Worm (Caenorhabditis elegans) whole organism, L1 larva: Measurements from ENCODE around the gene F46H5.4.

ENCODE experiments used
- C04F5.9 ChIP-seq: sonication (generic microtip); optimal IDR thresholded peaks from 2 replicates; lab custom pipeline; 2016; ENCODE audit warnings: missing genetic modification characterization, missing compliant biosample characterization
- C34B4.2 ChIP-seq: sonication (generic microtip); optimal IDR thresholded peaks from 2 replicates; lab custom pipeline; 2017; ENCODE audit warnings: mild to moderate bottlenecking, missing genetic modification characterization, missing compliant biosample characterization
- aha-1 ChIP-seq: fragments of 150-350 bp; optimal IDR thresholded peaks from 2 replicates; lab custom pipeline; 2014; ENCODE audit warnings: missing biosample characterization, missing genetic modification characterization
- alr-1 ChIP-seq: fragments of 200-800 bp; sonication (Bioruptor generic); optimal IDR thresholded peaks from 2 replicates; lab custom pipeline; 2018; ENCODE audit warnings: borderline replicate concordance, mild to moderate bottlenecking, missing genetic modification characterization, missing compliant biosample characterization
- aly-2 ChIP-seq: fragments of 150-350 bp; optimal IDR thresholded peaks from 2 replicates; lab custom pipeline; 2014; ENCODE audit warnings: missing biosample characterization, missing genetic modification characterization
- ama-1 ChIP-seq: fragments of 150-350 bp; optimal IDR thresholded peaks from 2 replicates; lab custom pipeline; 2014
- blmp-1 ChIP-seq: fragments of 150-350 bp; optimal IDR thresholded peaks from 2 replicates; lab custom pipeline; 2014; ENCODE audit warnings: missing biosample characterization, missing genetic modification characterization
- ceh-82 ChIP-seq, 3 experiments: fragments of 150-350 bp in 1 of 3; sonication (generic microtip) in 2 of 3; optimal IDR thresholded peaks; 2 replicates each; lab custom pipeline; 2014 to 2017; ENCODE audit warnings: missing biosample characterization in 3 of 3, missing genetic modification characterization in 3 of 3
- ceh-90 ChIP-seq: sonication (generic microtip); optimal IDR thresholded peaks from 2 replicates; lab custom pipeline; 2016; ENCODE audit warnings: missing genetic modification characterization, missing compliant biosample characterization
- dpl-1 ChIP-seq, 3 experiments: fragments of 150-350 bp in 2 of 3; sonication (generic microtip) in 1 of 3; optimal IDR thresholded peaks; 2 replicates each; lab custom pipeline; 2014 to 2017; ENCODE audit warnings: missing biosample characterization in 3 of 3, missing genetic modification characterization in 3 of 3, missing genetic modification reagents in 3 of 3
- elt-3 ChIP-seq, 6 experiments: fragments of 150-350 bp in 1 of 6; sonication (generic microtip); optimal IDR thresholded peaks; 2 replicates each; lab custom pipeline; 2017 to 2018; ENCODE audit warnings: missing biosample characterization in 6 of 6, missing genetic modification characterization in 6 of 6, inconsistent platforms in 1 of 6
- ets-5 ChIP-seq: fragments of 200-800 bp; sonication (Bioruptor generic); IDR thresholded peaks from 2 replicates; pipeline ENCODE4 v1.3.6; 2022; ENCODE audit warnings: missing genetic modification characterization, missing compliant biosample characterization
- fkh-10 ChIP-seq: sonication (generic microtip); optimal IDR thresholded peaks from 2 replicates; lab custom pipeline; 2017; ENCODE audit warnings: missing biosample characterization, missing genetic modification reagents, missing genetic modification characterization
- fkh-4 ChIP-seq: sonication (generic microtip); optimal IDR thresholded peaks from 2 replicates; lab custom pipeline; 2016; ENCODE audit warnings: missing compliant biosample characterization, missing genetic modification characterization, borderline replicate concordance
- fkh-8 ChIP-seq: sonication (generic microtip); optimal IDR thresholded peaks from 2 replicates; lab custom pipeline; 2016; ENCODE audit warnings: mild to moderate bottlenecking, missing genetic modification characterization, missing compliant biosample characterization
- grh-1 ChIP-seq: fragments of 200-800 bp; sonication (Bioruptor generic); IDR thresholded peaks from 2 replicates; pipeline ENCODE4 v1.3.6; 2022; ENCODE audit warnings: missing genetic modification reagents, missing genetic modification characterization, missing compliant biosample characterization
- hlh-4 ChIP-seq: sonication (generic microtip); optimal IDR thresholded peaks from 2 replicates; lab custom pipeline; 2016; ENCODE audit warnings: mild to moderate bottlenecking, missing genetic modification characterization, missing compliant biosample characterization
- irx-1 ChIP-seq: sonication (generic microtip); optimal IDR thresholded peaks from 2 replicates; lab custom pipeline; 2016; ENCODE audit warnings: missing genetic modification characterization, missing compliant biosample characterization
- lin-13 ChIP-seq: fragments of 150-350 bp; optimal IDR thresholded peaks from 2 replicates; lab custom pipeline; 2014; ENCODE audit warnings: missing biosample characterization, missing genetic modification reagents, missing genetic modification characterization
- lin-15B ChIP-seq: fragments of 150-350 bp; sonication (generic microtip); optimal IDR thresholded peaks from 3 replicates; lab custom pipeline; 2014; ENCODE audit warnings: missing biosample characterization, missing genetic modification characterization
- lin-39 ChIP-seq: fragments of 150-350 bp; optimal IDR thresholded peaks from 2 replicates; lab custom pipeline; 2014; ENCODE audit warnings: missing biosample characterization, missing genetic modification reagents, missing genetic modification characterization
- lir-3 ChIP-seq: sonication (generic microtip); optimal IDR thresholded peaks from 2 replicates; lab custom pipeline; 2016; ENCODE audit warnings: mild to moderate bottlenecking, missing genetic modification characterization, moderate library complexity, missing compliant biosample characterization; ENCODE audit not compliant: poor library complexity
- lsy-2 ChIP-seq, 2 experiments: fragments of 150-350 bp; optimal IDR thresholded peaks; 2 replicates each; lab custom pipeline; 2014; ENCODE audit warnings: missing biosample characterization in 2 of 2, missing genetic modification characterization in 2 of 2
- mdl-1 ChIP-seq, 2 experiments: fragments of 150-350 bp; optimal IDR thresholded peaks; 2 replicates each; lab custom pipeline; 2014 to 2017; ENCODE audit warnings: missing biosample characterization in 2 of 2, missing genetic modification characterization in 2 of 2, inconsistent platforms in 1 of 2
- mef-2 ChIP-seq: fragments of 150-350 bp; optimal IDR thresholded peaks from 2 replicates; lab custom pipeline; 2014; ENCODE audit warnings: missing biosample characterization, missing genetic modification characterization
- mep-1 ChIP-seq: fragments of 150-350 bp; optimal IDR thresholded peaks from 2 replicates; lab custom pipeline; 2014; ENCODE audit warnings: missing biosample characterization, missing genetic modification characterization
- nhr-11 ChIP-seq: fragments of 150-350 bp; optimal IDR thresholded peaks from 2 replicates; lab custom pipeline; 2014; ENCODE audit warnings: missing biosample characterization, missing genetic modification characterization
- nhr-19 ChIP-seq: fragments of 200-800 bp; sonication (Bioruptor generic); conservative IDR thresholded peaks from 2 replicates; pipeline ENCODE4 v1.3.6; 2022; ENCODE audit warnings: missing genetic modification characterization, missing compliant biosample characterization
- nhr-20 ChIP-seq: sonication (generic microtip); optimal IDR thresholded peaks from 2 replicates; lab custom pipeline; 2016; ENCODE audit warnings: mild to moderate bottlenecking, missing genetic modification characterization, missing compliant biosample characterization
- nhr-28 ChIP-seq: fragments of 150-350 bp; optimal IDR thresholded peaks from 2 replicates; lab custom pipeline; 2014; ENCODE audit warnings: missing biosample characterization, missing genetic modification characterization
- nhr-47 ChIP-seq: sonication (generic microtip); optimal IDR thresholded peaks from 2 replicates; lab custom pipeline; 2016; ENCODE audit warnings: mild to moderate bottlenecking, missing genetic modification characterization, moderate library complexity, missing compliant biosample characterization
- nhr-71 ChIP-seq: sonication (generic microtip); optimal IDR thresholded peaks from 2 replicates; lab custom pipeline; 2016; ENCODE audit warnings: mild to moderate bottlenecking, missing genetic modification characterization, moderate library complexity, missing compliant biosample characterization
- nhr-76 ChIP-seq: sonication (generic microtip); optimal IDR thresholded peaks from 2 replicates; lab custom pipeline; 2017; ENCODE audit warnings: missing biosample characterization, missing genetic modification characterization
- nhr-77 ChIP-seq: fragments of 150-350 bp; optimal IDR thresholded peaks from 2 replicates; lab custom pipeline; 2014; ENCODE audit warnings: missing biosample characterization, missing genetic modification characterization
- pag-3 ChIP-seq: sonication (generic microtip); optimal IDR thresholded peaks from 2 replicates; lab custom pipeline; 2017; ENCODE audit warnings: missing genetic modification characterization, mild to moderate bottlenecking, missing compliant biosample characterization, antibody characterized with exemption, borderline replicate concordance; ENCODE audit not compliant: insufficient read depth
- pax-3 ChIP-seq: fragments of 200-800 bp; sonication (Bioruptor generic); optimal IDR thresholded peaks from 2 replicates; lab custom pipeline; 2018; ENCODE audit warnings: mild to moderate bottlenecking, missing genetic modification characterization, moderate library complexity, missing compliant biosample characterization
- pqm-1 ChIP-seq: sonication (generic microtip); optimal IDR thresholded peaks from 3 replicates; lab custom pipeline; 2017; ENCODE audit warnings: missing biosample characterization, missing genetic modification characterization
- rnt-1 ChIP-seq: sonication (generic microtip); optimal IDR thresholded peaks from 2 replicates; lab custom pipeline; 2016; ENCODE audit warnings: mild to moderate bottlenecking, missing genetic modification characterization, moderate library complexity, missing compliant biosample characterization
- snpc-4 ChIP-seq: fragments of 150-350 bp; optimal IDR thresholded peaks from 2 replicates; lab custom pipeline; 2014; ENCODE audit warnings: missing biosample characterization, missing genetic modification characterization
- snu-23 ChIP-seq: sonication (generic microtip); optimal IDR thresholded peaks from 2 replicates; lab custom pipeline; 2016; ENCODE audit warnings: missing genetic modification characterization, missing compliant biosample characterization
- sptf-1 ChIP-seq: fragments of 150-350 bp; optimal IDR thresholded peaks from 2 replicates; lab custom pipeline; 2014; ENCODE audit warnings: missing biosample characterization, missing genetic modification characterization
- sup-37 ChIP-seq: fragments of 200-800 bp; sonication (Bioruptor generic); optimal IDR thresholded peaks from 2 replicates; lab custom pipeline; 2018; ENCODE audit warnings: mild to moderate bottlenecking, missing genetic modification characterization, missing compliant biosample characterization
- swsn-7 ChIP-seq: sonication (generic microtip); optimal IDR thresholded peaks from 2 replicates; lab custom pipeline; 2016; ENCODE audit warnings: missing genetic modification characterization, missing compliant biosample characterization
- tbx-2 ChIP-seq: sonication (generic microtip); optimal IDR thresholded peaks from 2 replicates; lab custom pipeline; 2016; ENCODE audit warnings: missing genetic modification characterization, missing compliant biosample characterization
- tlp-1 ChIP-seq: fragments of 150-350 bp; optimal IDR thresholded peaks from 2 replicates; lab custom pipeline; 2014; ENCODE audit warnings: missing biosample characterization, missing genetic modification characterization
- unc-130 ChIP-seq: fragments of 150-350 bp; optimal IDR thresholded peaks from 2 replicates; lab custom pipeline; 2017; ENCODE audit warnings: missing biosample characterization, missing genetic modification characterization, inconsistent platforms
- unc-98 ChIP-seq: fragments of 200-800 bp; sonication (Bioruptor generic); IDR thresholded peaks from 2 replicates; pipeline ENCODE4 v1.3.6; 2022; ENCODE audit warnings: missing genetic modification characterization, missing compliant biosample characterization
- vab-15 ChIP-seq: sonication (generic microtip); optimal IDR thresholded peaks from 2 replicates; lab custom pipeline; 2017; ENCODE audit warnings: missing genotype, mild to moderate bottlenecking, missing genetic modification characterization, missing compliant biosample characterization
- xbp-1 ChIP-seq: sonication (generic microtip); optimal IDR thresholded peaks from 2 replicates; lab custom pipeline; 2016; ENCODE audit warnings: missing genetic modification characterization, missing compliant biosample characterization
- zip-4 ChIP-seq: fragments of 200-800 bp; sonication (Bioruptor generic); optimal IDR thresholded peaks from 2 replicates; lab custom pipeline; 2018; ENCODE audit warnings: mild to moderate bottlenecking, missing genetic modification characterization, moderate library complexity, missing compliant biosample characterization
- ztf-11 ChIP-seq, 2 experiments: sonication (generic microtip); optimal IDR thresholded peaks; 2 replicates each; lab custom pipeline; 2016 to 2017; ENCODE audit warnings: missing genetic modification characterization in 2 of 2, missing biosample characterization in 1 of 2, missing compliant biosample characterization in 1 of 2

F46H5.4 gene

ce11 chrX:7236717-7237116, 17.7 kb downstream of the F46H5.4 start (continued):
- TF ChIP-seq fkh-8 (tag; lab: Kevin White, UChicago), result no peak
- TF ChIP-seq xbp-1 (tag; lab: Kevin White, UChicago), result peak; percentile 39
- peak; percentile 89 for TF ChIP-seq nhr-71 (tag; lab: Kevin White, UChicago)
- TF ChIP-seq nhr-11 (tag; lab: Kevin White, UChicago), result peak; percentile 1
- no peak for TF ChIP-seq mef-2 (tag; lab: Kevin White, UChicago)
- TF ChIP-seq nhr-28, result no peak
- TF ChIP-seq aly-2 (tag; lab: Kevin White, UChicago), result no peak
- no peak for TF ChIP-seq nhr-77 (tag; lab: Kevin White, UChicago)
- peak; percentile 44 for TF ChIP-seq irx-1 (tag; lab: Kevin White, UChicago)
- TF ChIP-seq swsn-7, result peak; percentile 49
- TF ChIP-seq unc-98, result no peak; the same call in 1 of the 2 replicates
- peak; percentile 62 for TF ChIP-seq nhr-20
- TF ChIP-seq ets-5 (GFP tag; lab: Robert Waterston, UW), result no peak
- TF ChIP-seq lin-39 (tag; lab: Kevin White, UChicago), result peak; percentile 25
- no peak for TF ChIP-seq vab-15
- no peak for TF ChIP-seq C34B4.2
- peak; percentile 60 for TF ChIP-seq unc-130 (tag; lab: Kevin White, UChicago)
- peak; percentile 29 for TF ChIP-seq tbx-2
- TF ChIP-seq ztf-11 (tag; optimal IDR thresholded peaks at IDR 0.05; lab: Kevin White, UChicago), result no peak
- peak; percentile 47 for TF ChIP-seq fkh-4 (tag; lab: Kevin White, UChicago)
- TF ChIP-seq nhr-19 (GFP tag; lab: Robert Waterston, UW), result peak; percentile 67
- peak; percentile 62 for TF ChIP-seq mep-1
- peak; percentile 100 for TF ChIP-seq pag-3

ce11 chrX:7234723-7235203, 19.6 kb downstream of the F46H5.4 start:
- TF ChIP-seq lin-15B (tag; lab: Kevin White, UChicago), result no peak
- peak; percentile 46 for TF ChIP-seq nhr-19 (GFP tag; lab: Robert Waterston, UW)
- TF ChIP-seq sup-37 (GFP tag; lab: Kevin White, UChicago), result peak; percentile 21
- no peak for TF ChIP-seq pax-3
- peak; percentile 29 to 56 (median 37) for TF ChIP-seq ceh-82 (tag; optimal IDR thresholded peaks at IDR 0.05; lab: Kevin White, UChicago)
- TF ChIP-seq ztf-11 (tag; optimal IDR thresholded peaks at IDR 0.05; lab: Kevin White, UChicago), result no peak
- no peak for TF ChIP-seq snpc-4 (tag; lab: Kevin White, UChicago)
- TF ChIP-seq snu-23 (GFP tag; lab: Kevin White, UChicago), result peak; percentile 63
- no peak for TF ChIP-seq mef-2 (tag; lab: Kevin White, UChicago)
- TF ChIP-seq blmp-1, result no peak
- peak; percentile 95 for TF ChIP-seq fkh-10
- TF ChIP-seq rnt-1, result peak; percentile 69
- TF ChIP-seq sptf-1 (tag; lab: Kevin White, UChicago), result no peak
- TF ChIP-seq elt-3 (tag; optimal IDR thresholded peaks at IDR 0.05; lab: Kevin White, UChicago), result no peak
- peak; percentile 31 to 57 for TF ChIP-seq lsy-2 (tag; optimal IDR thresholded peaks at IDR 0.05; lab: Kevin White, UChicago)
- TF ChIP-seq aha-1 (tag; lab: Kevin White, UChicago), result no peak
- no peak for TF ChIP-seq unc-130 (tag; lab: Kevin White, UChicago)
- no peak for TF ChIP-seq grh-1 (GFP tag; lab: Robert Waterston, UW)
- no peak for TF ChIP-seq hlh-4
- TF ChIP-seq lir-3 (tag; lab: Kevin White, UChicago), result no peak
- no peak for TF ChIP-seq ama-1 (lab: Kevin White, UChicago)
- no peak for TF ChIP-seq nhr-11 (tag; lab: Kevin White, UChicago)
- no peak for TF ChIP-seq lin-13 (GFP tag; lab: Kevin White, UChicago)
- TF ChIP-seq nhr-71 (tag; lab: Kevin White, UChicago), result peak; percentile 84
- no peak for TF ChIP-seq pqm-1 (tag; lab: Kevin White, UChicago)
- TF ChIP-seq nhr-76, result no peak
- TF ChIP-seq dpl-1 (GFP tag; optimal IDR thresholded peaks at IDR 0.05; lab: Kevin White, UChicago), result no peak
- TF ChIP-seq swsn-7, result peak; percentile 74
- no peak for TF ChIP-seq alr-1
- TF ChIP-seq tlp-1 (tag; lab: Kevin White, UChicago), result no peak
- TF ChIP-seq nhr-77 (tag; lab: Kevin White, UChicago), result no peak
- peak in 1 of 2 experiments; percentile 38 for TF ChIP-seq mdl-1 (tag; optimal IDR thresholded peaks at IDR 0.05; lab: Kevin White, UChicago)
- TF ChIP-seq ets-5 (GFP tag; lab: Robert Waterston, UW), result no peak
- TF ChIP-seq zip-4 (GFP tag; lab: Kevin White, UChicago), result no peak
- TF ChIP-seq nhr-47 (tag; lab: Kevin White, UChicago), result peak; percentile 57
- TF ChIP-seq ceh-90 (tag; lab: Kevin White, UChicago), result no peak
- no peak for TF ChIP-seq fkh-4 (tag; lab: Kevin White, UChicago)
- peak; percentile 67 for TF ChIP-seq irx-1 (tag; lab: Kevin White, UChicago)
- no peak for TF ChIP-seq C04F5.9 (tag; lab: Kevin White, UChicago)
